Worm (Caenorhabditis elegans) whole organism, young adult: Measurements from ENCODE around the gene mes-4.

Source experiments
- B0019.2 ChIP-seq: fragments of 200-800 bp; sonication (Bioruptor generic); conservative IDR thresholded peaks from 2 replicates; pipeline ENCODE4 v1.3.6; 2022; ENCODE audit warnings: missing genetic modification reagents, missing genetic modification characterization, missing compliant biosample characterization
- C06A6.2 ChIP-seq: fragments of 200-800 bp; sonication (Bioruptor generic); conservative IDR thresholded peaks from 2 replicates; pipeline ENCODE4 v1.3.6; 2022; ENCODE audit warnings: missing genetic modification characterization, missing compliant biosample characterization
- F10E7.11 ChIP-seq: sonication (generic microtip); optimal IDR thresholded peaks from 2 replicates; lab custom pipeline; 2017; ENCODE audit warnings: mild to moderate bottlenecking, missing genetic modification characterization, moderate library complexity, missing compliant biosample characterization
- F49E8.2 ChIP-seq: sonication (generic microtip); optimal IDR thresholded peaks from 3 replicates; lab custom pipeline; 2017; ENCODE audit warnings: missing genetic modification characterization, mild to moderate bottlenecking, missing compliant biosample characterization, antibody characterized with exemption, moderate library complexity; ENCODE audit not compliant: insufficient read depth
- F57A8.1 ChIP-seq: fragments of 200-800 bp; sonication (Bioruptor generic); optimal IDR thresholded peaks from 2 replicates; lab custom pipeline; 2018; ENCODE audit warnings: mild to moderate bottlenecking, missing genetic modification characterization, moderate library complexity, missing compliant biosample characterization
- T26A5.8 ChIP-seq: sonication (generic microtip); optimal IDR thresholded peaks from 2 replicates; lab custom pipeline; 2016; ENCODE audit warnings: missing genetic modification characterization, missing compliant biosample characterization
- Y67H2A.10 ChIP-seq: fragments of 200-800 bp; sonication (Bioruptor generic); conservative IDR thresholded peaks from 2 replicates; pipeline ENCODE4 v1.3.6; 2022; ENCODE audit warnings: missing genetic modification reagents, missing genetic modification characterization, missing compliant biosample characterization
- ZK185.1 ChIP-seq: sonication (generic microtip); optimal IDR thresholded peaks from 2 replicates; lab custom pipeline; 2016; ENCODE audit warnings: mild to moderate bottlenecking, missing genetic modification characterization, missing compliant biosample characterization; ENCODE audit not compliant: poor library complexity, severe bottlenecking
- akir-1 ChIP-seq: fragments of 200-800 bp; sonication (Bioruptor generic); optimal IDR thresholded peaks from 2 replicates; lab custom pipeline; 2018; ENCODE audit warnings: mild to moderate bottlenecking, missing genetic modification characterization, moderate library complexity, missing compliant biosample characterization
- athp-1 ChIP-seq: sonication (generic microtip); optimal IDR thresholded peaks from 2 replicates; lab custom pipeline; 2017; ENCODE audit warnings: mild to moderate bottlenecking, missing genetic modification characterization, missing compliant biosample characterization
- attf-3 ChIP-seq: fragments of 200-800 bp; sonication (Bioruptor generic); conservative IDR thresholded peaks from 2 replicates; pipeline ENCODE4 v1.3.6; 2022; ENCODE audit warnings: missing genetic modification reagents, missing genetic modification characterization, missing compliant biosample characterization
- cebp-1 ChIP-seq, 2 experiments: fragments of 200-800 bp in 1 of 2; sonication (Bioruptor generic) in 1 of 2; sonication (generic microtip) in 1 of 2; IDR thresholded peaks in 1 of 2; optimal IDR thresholded peaks in 1 of 2; 2 replicates each; pipeline versions ENCODE4 v1.3.6 to Lab custom; 2017 to 2022; ENCODE audit warnings: missing compliant biosample characterization in 2 of 2, missing genetic modification characterization in 2 of 2, mild to moderate bottlenecking in 1 of 2, missing genetic modification reagents in 1 of 2, moderate library complexity in 1 of 2
- cebp-2 ChIP-seq: fragments of 200-800 bp; sonication (Bioruptor generic); IDR thresholded peaks from 2 replicates; pipeline ENCODE4 v1.3.6; 2022; ENCODE audit warnings: missing genetic modification characterization, missing compliant biosample characterization
- ceh-100 ChIP-seq: fragments of 200-800 bp; sonication (Bioruptor generic); IDR thresholded peaks from 2 replicates; pipeline ENCODE4 v1.3.6; 2022; ENCODE audit warnings: missing genetic modification reagents, missing genetic modification characterization, missing compliant biosample characterization
- ceh-58 ChIP-seq: fragments of 200-800 bp; sonication (Bioruptor generic); IDR thresholded peaks from 2 replicates; pipeline ENCODE4 v1.3.6; 2022; ENCODE audit warnings: missing genetic modification characterization, missing compliant biosample characterization
- ceh-79 ChIP-seq: sonication (generic microtip); optimal IDR thresholded peaks from 2 replicates; lab custom pipeline; 2017; ENCODE audit warnings: mild to moderate bottlenecking, missing genetic modification characterization, missing compliant biosample characterization
- chd-7 ChIP-seq: sonication (generic microtip); optimal IDR thresholded peaks from 2 replicates; lab custom pipeline; 2016; ENCODE audit warnings: mild to moderate bottlenecking, missing genetic modification characterization, moderate library complexity, missing compliant biosample characterization
- dox-1 ChIP-seq: fragments of 200-800 bp; sonication (Bioruptor generic); IDR thresholded peaks from 2 replicates; pipeline ENCODE4 v1.3.6; 2022; ENCODE audit warnings: missing genetic modification reagents, missing genetic modification characterization, missing compliant biosample characterization
- dpff-1 ChIP-seq: sonication (generic microtip); optimal IDR thresholded peaks from 2 replicates; lab custom pipeline; 2017; ENCODE audit warnings: mild to moderate bottlenecking, missing genetic modification characterization, missing compliant biosample characterization
- egl-18 ChIP-seq: fragments of 200-800 bp; sonication (Bioruptor generic); IDR thresholded peaks from 2 replicates; pipeline ENCODE4 v1.3.6; 2022; ENCODE audit warnings: missing genetic modification reagents, missing genetic modification characterization, missing compliant biosample characterization
- egl-44 ChIP-seq: fragments of 200-800 bp; sonication (Bioruptor generic); IDR thresholded peaks from 2 replicates; pipeline ENCODE4 v1.3.6; 2022; ENCODE audit warnings: missing genetic modification reagents, missing genetic modification characterization, missing compliant biosample characterization
- fkh-3 ChIP-seq: sonication (generic microtip); optimal IDR thresholded peaks from 2 replicates; lab custom pipeline; 2016; ENCODE audit warnings: mild to moderate bottlenecking, missing genetic modification characterization, missing compliant biosample characterization
- hrde-1 ChIP-seq: sonication (generic microtip); optimal IDR thresholded peaks from 2 replicates; lab custom pipeline; 2016; ENCODE audit warnings: missing genetic modification characterization, mild to moderate bottlenecking, missing compliant biosample characterization, moderate library complexity, missing genotype, missing genetic modification reagents, borderline replicate concordance
- lag-1 ChIP-seq: fragments of 200-800 bp; sonication (Bioruptor generic); IDR thresholded peaks from 2 replicates; pipeline ENCODE4 v1.3.6; 2022; ENCODE audit warnings: missing genetic modification reagents, missing genetic modification characterization, missing compliant biosample characterization
- lin-40 ChIP-seq: sonication (generic microtip); optimal IDR thresholded peaks from 2 replicates; lab custom pipeline; 2016; ENCODE audit warnings: missing genetic modification characterization, mild to moderate bottlenecking, missing compliant biosample characterization, missing genotype, missing genetic modification reagents
- lin-54 ChIP-seq: fragments of 200-800 bp; sonication (Bioruptor generic); optimal IDR thresholded peaks from 2 replicates; lab custom pipeline; 2018; ENCODE audit warnings: mild to moderate bottlenecking, missing genetic modification characterization, missing compliant biosample characterization
- mes-4 ChIP-seq: sonication (generic microtip); optimal IDR thresholded peaks from 2 replicates; lab custom pipeline; 2016; ENCODE audit warnings: missing genotype, missing genetic modification characterization, missing compliant biosample characterization
- mxl-1 ChIP-seq: sonication (generic microtip); optimal IDR thresholded peaks from 2 replicates; lab custom pipeline; 2016; ENCODE audit warnings: missing genetic modification characterization, missing compliant biosample characterization
- nfyb-1 ChIP-seq: fragments of 200-800 bp; sonication (Bioruptor generic); IDR thresholded peaks from 2 replicates; pipeline ENCODE4 v1.3.6; 2022; ENCODE audit warnings: missing genetic modification reagents, missing genetic modification characterization, missing compliant biosample characterization
- nhr-120 ChIP-seq: fragments of 200-800 bp; sonication (Bioruptor generic); IDR thresholded peaks from 2 replicates; pipeline ENCODE4 v1.3.6; 2022; ENCODE audit warnings: missing genetic modification characterization, missing compliant biosample characterization
- nhr-27 ChIP-seq: fragments of 200-800 bp; sonication (Bioruptor generic); optimal IDR thresholded peaks from 2 replicates; lab custom pipeline; 2018; ENCODE audit warnings: mild to moderate bottlenecking, missing genetic modification characterization, moderate library complexity, missing compliant biosample characterization
- rpc-1 ChIP-seq, 2 experiments: fragments of 150-350 bp in 1 of 2; sonication (generic microtip) in 1 of 2; optimal IDR thresholded peaks; 2 replicates each; lab custom pipeline; 2014 to 2018; ENCODE audit warnings: missing biosample characterization in 1 of 2, missing genetic modification characterization in 1 of 2, missing genetic modification reagents in 1 of 2, missing genotype in 1 of 2
- snpc-1.3 ChIP-seq: sonication (generic microtip); optimal IDR thresholded peaks from 2 replicates; lab custom pipeline; 2017; ENCODE audit warnings: missing genetic modification characterization, mild to moderate bottlenecking, missing compliant biosample characterization, antibody characterized with exemption, moderate library complexity, missing genotype, missing genetic modification reagents; ENCODE audit not compliant: insufficient read depth
- snpc-4 ChIP-seq, 5 experiments: fragments of 150-350 bp in 1 of 5; sonication (generic microtip) in 4 of 5; optimal IDR thresholded peaks; 2 replicates each; lab custom pipeline; 2014 to 2018; ENCODE audit warnings: missing genetic modification characterization in 5 of 5, missing biosample characterization in 3 of 5, antibody characterized with exemption in 2 of 5, mild to moderate bottlenecking in 2 of 5, missing compliant biosample characterization in 2 of 5, missing genotype in 2 of 5, moderate library complexity in 2 of 5, missing genetic modification reagents in 1 of 5
- sptf-2 ChIP-seq: fragments of 200-800 bp; sonication (Bioruptor generic); optimal IDR thresholded peaks from 2 replicates; lab custom pipeline; 2018; ENCODE audit warnings: mild to moderate bottlenecking, missing genetic modification characterization, missing compliant biosample characterization
- tlf-1 ChIP-seq: fragments of 200-800 bp; sonication (Bioruptor generic); optimal IDR thresholded peaks from 2 replicates; lab custom pipeline; 2018; ENCODE audit warnings: mild to moderate bottlenecking, missing genetic modification characterization, missing compliant biosample characterization
- zfh-2 ChIP-seq: fragments of 200-800 bp; sonication (Bioruptor generic); conservative IDR thresholded peaks from 2 replicates; pipeline ENCODE4 v1.3.6; 2022; ENCODE audit warnings: missing genetic modification reagents, missing genetic modification characterization, missing compliant biosample characterization
- ztf-22 ChIP-seq: fragments of 200-800 bp; sonication (Bioruptor generic); optimal IDR thresholded peaks from 2 replicates; lab custom pipeline; 2018; ENCODE audit warnings: mild to moderate bottlenecking, missing genetic modification characterization, moderate library complexity, missing compliant biosample characterization
- ztf-3 ChIP-seq: fragments of 200-800 bp; sonication (Bioruptor generic); optimal IDR thresholded peaks from 2 replicates; lab custom pipeline; 2018; ENCODE audit warnings: mild to moderate bottlenecking, missing genetic modification characterization, missing compliant biosample characterization

Gene mes-4

DNA sequence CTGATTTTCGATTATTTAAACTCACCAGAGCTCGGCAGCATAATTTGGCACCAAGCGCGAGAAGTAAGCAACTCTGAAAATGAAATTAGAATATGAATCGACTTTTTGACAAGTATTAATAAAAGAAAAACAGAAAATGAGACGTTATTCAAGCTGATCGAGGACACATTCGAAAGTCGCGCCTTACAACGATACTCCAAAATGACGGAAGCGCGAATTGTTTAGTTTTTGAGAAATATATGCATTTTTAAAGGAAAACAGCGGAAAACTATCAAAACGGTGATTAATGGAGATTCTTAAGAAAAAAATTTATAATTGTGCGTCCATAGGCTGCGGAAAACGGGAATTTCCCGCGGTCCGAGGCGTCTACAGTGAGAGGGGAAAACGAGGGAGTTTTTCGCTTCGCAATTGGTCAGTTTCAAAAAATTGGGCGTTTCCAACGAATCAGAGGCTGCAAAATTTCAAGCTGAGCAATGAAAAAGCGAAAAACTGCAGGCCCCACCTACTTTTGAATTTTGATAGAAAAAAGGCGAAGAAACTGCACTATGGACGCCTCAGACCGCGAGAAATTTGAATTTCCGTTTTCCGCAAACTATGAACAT is at the start of gene mes-4:
Gene mes-4 (minus strand): TSS at position 73 of the 602 bp plus-strand sequence.
- TF ChIP-seq attf-3 (GFP tag; lab: Robert Waterston, UW) (peak; percentile 78), nfyb-1 (GFP tag; lab: Robert Waterston, UW) (peak; percentile 83), zfh-2 (GFP tag; lab: Robert Waterston, UW) (no peak)
- TF ChIP-seq, all 124 proteins: peak for 2

DNA sequence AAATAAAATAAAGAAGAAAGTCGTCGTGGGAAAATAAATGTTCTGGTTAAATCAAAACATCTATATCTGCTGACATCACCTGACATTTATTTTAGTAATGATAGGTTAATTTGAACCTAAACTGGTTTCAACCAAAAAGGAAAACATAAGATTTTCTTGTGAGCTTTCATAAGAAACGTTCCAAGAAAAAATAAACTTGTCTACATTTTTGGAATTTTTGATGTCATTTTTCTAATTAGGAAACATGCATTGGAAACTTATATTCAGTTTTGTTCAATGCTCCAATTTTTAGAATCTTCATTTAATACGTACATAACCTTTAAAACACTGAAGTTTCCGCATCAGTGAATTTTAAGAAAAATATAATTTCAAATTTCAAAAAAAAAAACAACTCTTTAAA is 48.4 kb upstream of the mes-4 start:
- no peak for TF ChIP-seq nfyb-1 (GFP tag; lab: Robert Waterston, UW)
- no peak for TF ChIP-seq cebp-1 (GFP tag; IDR thresholded peaks at IDR 0.05; lab: Robert Waterston, UW)
- no peak for TF ChIP-seq cebp-1 (tag; optimal IDR thresholded peaks at IDR 0.05; lab: Kevin White, UChicago)
- TF ChIP-seq chd-7, result no peak

DNA sequence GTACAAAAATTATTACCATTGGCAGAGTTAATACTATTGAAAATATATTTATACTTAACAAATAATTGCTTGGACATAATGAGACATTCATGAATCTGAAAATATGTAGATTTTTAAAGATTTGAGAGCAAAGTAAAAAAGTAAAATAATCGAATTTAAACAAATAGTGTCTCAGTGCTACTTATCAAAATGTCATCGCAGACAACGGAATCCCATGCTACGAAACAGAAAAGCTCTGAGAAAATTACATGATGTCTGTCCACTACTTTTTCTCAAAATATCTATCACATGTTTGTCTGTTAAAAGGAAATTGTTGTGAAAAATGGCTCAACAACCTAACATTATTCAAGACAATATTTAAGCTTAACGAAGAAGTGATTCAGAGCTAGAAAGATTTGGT is 47.0 kb upstream of the mes-4 start, which contains the start of gene T10G3.4:
Gene T10G3.4 (minus strand): TSS at position 101 of the 400 bp plus-strand sequence.
- TF ChIP-seq B0019.2 (GFP tag; lab: Robert Waterston, UW), result no peak
- TF ChIP-seq mxl-1 (tag; lab: Kevin White, UChicago), result no peak
- no peak for TF ChIP-seq lin-40 (tag; lab: Kevin White, UChicago)
- TF ChIP-seq ZK185.1 (tag; lab: Kevin White, UChicago), result no peak
- TF ChIP-seq ztf-3 (GFP tag; lab: Kevin White, UChicago), result no peak
- no peak for TF ChIP-seq hrde-1 (tag; lab: Kevin White, UChicago)
- TF ChIP-seq dpff-1 (tag; lab: Kevin White, UChicago), result no peak
- no peak for TF ChIP-seq ceh-100 (GFP tag; lab: Robert Waterston, UW)
- no peak for TF ChIP-seq tlf-1 (GFP tag; lab: Kevin White, UChicago)
- TF ChIP-seq T26A5.8, result no peak
- no peak for TF ChIP-seq akir-1 (GFP tag; lab: Kevin White, UChicago)
- TF ChIP-seq egl-44 (GFP tag; lab: Robert Waterston, UW), result no peak
- TF ChIP-seq dox-1 (GFP tag; lab: Robert Waterston, UW), result no peak
- no peak for TF ChIP-seq sptf-2 (GFP tag; lab: Kevin White, UChicago)
- no peak for TF ChIP-seq F10E7.11 (tag; lab: Kevin White, UChicago)
- no peak for TF ChIP-seq fkh-3 (tag; lab: Kevin White, UChicago)
- no peak for TF ChIP-seq chd-7
- no peak for TF ChIP-seq C06A6.2 (GFP tag; lab: Robert Waterston, UW)
- TF ChIP-seq mes-4, result no peak

DNA sequence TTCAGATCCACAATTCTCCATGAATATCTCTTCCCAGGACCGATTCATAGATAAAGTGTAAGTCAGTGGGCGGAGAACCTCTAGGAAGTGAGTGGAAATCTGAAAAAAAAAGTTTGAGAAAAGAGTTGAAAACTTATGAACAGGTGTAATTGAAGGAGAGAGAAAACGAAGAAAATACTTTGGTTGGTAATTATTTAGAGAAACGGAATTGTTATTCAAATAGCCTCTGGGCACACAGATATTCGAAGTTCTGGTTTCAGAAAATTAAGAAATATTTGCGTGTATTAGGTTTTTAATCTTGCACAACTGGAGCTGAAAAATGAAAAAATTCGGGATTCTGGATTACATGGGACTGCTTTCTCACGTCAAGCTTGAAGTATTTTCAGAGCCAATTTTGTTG is 42.4 kb upstream of the mes-4 start, which contains the start of gene T10G3.2:
Gene T10G3.2 (minus strand): TSS at position 101 of the 400 bp plus-strand sequence.
- TF ChIP-seq nhr-27 (tag; lab: Kevin White, UChicago) (no peak), ztf-22 (no peak), nhr-120 (GFP tag; lab: Robert Waterston, UW) (no peak), cebp-2 (GFP tag; lab: Robert Waterston, UW) (no peak), ceh-79 (tag; lab: Kevin White, UChicago) (no peak), ceh-100 (GFP tag; lab: Robert Waterston, UW) (no peak), ceh-58 (GFP tag; lab: Robert Waterston, UW) (no peak), mes-4 (no peak), rpc-1 (optimal IDR thresholded peaks at IDR 0.05; lab: Kevin White, UChicago) (no peak), rpc-1 (tag; optimal IDR thresholded peaks at IDR 0.05; lab: Kevin White, UChicago) (no peak), F57A8.1 (GFP tag; lab: Kevin White, UChicago) (no peak), lag-1 (GFP tag; lab: Robert Waterston, UW) (no peak), Y67H2A.10 (GFP tag; lab: Robert Waterston, UW) (no peak), F49E8.2 (no peak), athp-1 (tag; lab: Kevin White, UChicago) (no peak), lin-54 (GFP tag; lab: Kevin White, UChicago) (no peak), egl-18 (GFP tag; lab: Robert Waterston, UW) (no peak), snpc-1.3 (no peak), snpc-4 (GFP tag; optimal IDR thresholded peaks at IDR 0.05; lab: Kevin White, UChicago) (no peak), snpc-4 (tag; optimal IDR thresholded peaks at IDR 0.05; lab: Kevin White, UChicago) (no peak)
